Fruit fly (Drosophila melanogaster): Measurements from ENCODE around the gene CG32713.

CG32713 gene

DNA sequence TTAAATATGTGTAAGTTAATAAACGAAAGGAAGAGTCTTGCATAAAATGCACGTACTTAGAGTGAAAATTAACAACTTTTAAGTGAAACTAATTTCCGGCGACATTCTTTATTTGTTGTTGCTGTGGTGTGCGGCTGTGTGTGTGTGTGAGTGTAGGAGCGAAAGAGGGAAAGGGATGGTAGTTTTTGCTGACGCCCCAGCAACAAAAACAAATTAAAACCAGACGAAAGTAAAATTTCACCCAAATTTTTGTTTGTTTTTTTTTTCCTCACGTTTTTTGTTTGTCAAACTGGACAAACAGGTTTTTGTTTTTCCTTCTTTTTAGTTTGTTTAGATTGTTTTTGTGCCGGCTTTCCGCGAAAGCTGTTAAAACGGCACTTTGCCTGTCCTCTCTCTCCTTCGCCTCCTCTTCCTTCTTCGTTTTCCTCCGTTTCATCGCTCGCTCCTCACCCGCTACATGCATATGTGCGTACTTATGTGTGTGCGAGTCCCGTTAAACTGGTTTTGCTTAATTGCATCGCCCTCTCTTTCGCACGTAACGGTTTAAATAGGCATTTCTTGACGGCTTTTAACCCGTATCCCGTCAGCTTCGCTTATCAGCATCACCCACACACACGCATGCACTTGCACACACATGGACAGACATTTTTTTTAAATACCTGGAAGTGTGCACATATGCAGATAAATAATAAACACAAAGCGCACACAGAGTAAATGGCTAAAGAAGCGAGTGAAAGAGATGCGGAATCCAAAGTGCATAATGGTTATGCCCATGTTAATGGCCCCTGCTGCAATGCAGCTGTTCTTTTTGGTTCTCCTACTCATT lies 19.9 kb downstream of the CG32713 start, which contains the start of gene Miga (continued):
- TF ChIP-seq Hr4 (GFP tag; optimal IDR thresholded peaks at IDR 0.05) = no peak
- peak; percentile 8 for TF ChIP-seq CG3032 (tag; optimal IDR thresholded peaks at IDR 0.05)
- peak; percentile 75 for TF ChIP-seq svp (GFP tag)
- peak; percentile 67 to 77 for TF ChIP-seq ss (GFP tag; optimal IDR thresholded peaks at IDR 0.05)
- TF ChIP-seq dsx (GFP tag; optimal IDR thresholded peaks at IDR 0.05; ENCODE audit: poor library complexity, severe bottlenecking) = peak; percentile 56
- TF ChIP-seq CG11902 (GFP tag; optimal IDR thresholded peaks at IDR 0.05) = no peak
- TF ChIP-seq CG6163 (GFP tag; IDR thresholded peaks at IDR 0.05) = 0 out of 3 replicates have a peak, but pooled peaks have one; percentile 26
- no peak for TF ChIP-seq Ets21C (GFP tag; optimal IDR thresholded peaks at IDR 0.05)
- TF ChIP-seq CG31627 (GFP tag; optimal IDR thresholded peaks at IDR 0.05) = no peak
- TF ChIP-seq Gug (GFP tag; IDR thresholded peaks at IDR 0.05) = no peak

DNA sequence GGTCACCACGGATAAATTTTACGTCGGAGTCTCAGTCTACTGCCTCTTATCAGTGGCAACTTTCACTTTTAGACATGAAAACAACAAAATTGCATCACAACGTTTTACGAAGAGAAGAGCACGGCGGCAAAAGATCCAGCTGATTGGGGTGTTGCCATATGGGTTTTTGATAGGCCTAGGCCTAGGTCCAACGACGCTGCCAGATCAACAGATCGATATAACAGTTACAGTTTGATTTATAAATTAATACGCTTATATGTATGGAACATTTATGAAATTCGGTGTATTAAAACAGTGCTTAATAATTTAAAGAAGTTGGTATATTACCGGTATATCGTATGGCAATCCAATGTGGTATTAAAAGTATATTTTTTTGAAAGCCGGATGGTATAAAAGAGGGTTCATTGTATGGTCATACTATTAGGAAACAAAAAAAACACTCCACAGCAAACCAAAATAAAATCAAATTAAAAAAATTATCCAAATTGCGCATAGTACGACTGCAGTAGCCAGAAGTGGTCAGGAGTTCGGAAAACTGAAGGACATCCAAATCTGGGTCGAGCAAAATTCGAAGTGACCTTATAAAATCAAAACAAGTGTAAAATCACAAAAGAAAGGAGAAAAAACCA lies 20.7 kb downstream of the CG32713 start, which contains the start of gene CG1440:
CG1440 (plus strand) TSS at position 402 of the 629 bp plus-strand sequence.
- TF ChIP-seq Ets96B (tag; optimal IDR thresholded peaks at IDR 0.05) (peak; percentile 32), Eip78C (GFP tag) (peak; percentile 80), Sox14 (GFP tag; optimal IDR thresholded peaks at IDR 0.05) (peak; percentile 22), CG1621 (tag; optimal IDR thresholded peaks at IDR 0.05) (no peak), esn (GFP tag; optimal IDR thresholded peaks at IDR 0.05) (peak; percentile 46), CG6808 (GFP tag; optimal IDR thresholded peaks at IDR 0.05) (peak; percentile 28), CG15336 (GFP tag; IDR thresholded peaks at IDR 0.05) (no peak), CG3919 (GFP tag; optimal IDR thresholded peaks at IDR 0.05) (no peak), CG6276 (GFP tag; optimal IDR thresholded peaks at IDR 0.05) (peak; percentile 54), CG11902 (GFP tag; optimal IDR thresholded peaks at IDR 0.05) (no peak), spab (GFP tag; optimal IDR thresholded peaks at IDR 0.05) (no peak), CG8119 (GFP tag; IDR thresholded peaks at IDR 0.05) (0 out of 3 replicates have a peak, but pooled peaks have one; percentile 27), fd85E (GFP tag; optimal IDR thresholded peaks at IDR 0.05) (no peak), lz (GFP tag; optimal IDR thresholded peaks at IDR 0.05) (peak; percentile 36), Gug (GFP tag; IDR thresholded peaks at IDR 0.05) (peak; percentile 18; the same call in 1 of the 2 replicates), topi (GFP tag; optimal IDR thresholded peaks at IDR 0.05) (no peak), CG6163 (GFP tag; IDR thresholded peaks at IDR 0.05) (0 out of 3 replicates have a peak, but pooled peaks have one; percentile 14), CG3032 (tag; optimal IDR thresholded peaks at IDR 0.05) (peak; percentile 29), achi (GFP tag; optimal IDR thresholded peaks at IDR 0.05) (peak; percentile 33), Blimp-1 (GFP tag; optimal IDR thresholded peaks at IDR 0.05) (peak; percentile 66), CG10631 (GFP tag; optimal IDR thresholded peaks at IDR 0.05) (peak; percentile 23), net (GFP tag; optimal IDR thresholded peaks at IDR 0.05) (no peak), CG6854 (GFP tag; optimal IDR thresholded peaks at IDR 0.05) (no peak), CG32006 (GFP tag; optimal IDR thresholded peaks at IDR 0.05) (no peak)

DNA sequence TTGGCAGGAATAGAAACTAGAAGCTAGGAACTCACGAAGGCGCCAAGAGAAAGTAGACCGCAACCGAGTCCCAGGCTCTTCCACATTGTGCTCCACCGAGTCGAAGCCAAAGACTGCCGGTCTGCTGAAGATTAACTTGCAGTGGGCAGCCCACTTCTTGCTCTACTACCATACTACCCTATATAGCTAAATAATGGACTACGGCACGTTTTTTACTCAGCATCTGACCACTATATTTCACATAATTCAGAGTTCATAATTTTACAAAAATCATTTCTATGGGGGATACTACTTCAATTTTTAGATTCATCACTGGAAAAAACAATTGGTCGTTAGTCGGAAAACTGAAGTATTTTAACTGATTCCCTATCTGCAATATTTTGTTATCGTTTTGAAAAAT lies 23.7 kb downstream of the CG32713 start, which contains the start of gene CG32712:
CG32712 (minus strand) TSS at position 101 of the 400 bp plus-strand sequence.
- TF ChIP-seq CG8119 (GFP tag; IDR thresholded peaks at IDR 0.05) = no peak
- TF ChIP-seq CG6792 (GFP tag; optimal IDR thresholded peaks at IDR 0.05) = no peak
- TF ChIP-seq Met (GFP tag; optimal IDR thresholded peaks at IDR 0.05) = no peak
- no peak for TF ChIP-seq spab (GFP tag; optimal IDR thresholded peaks at IDR 0.05)
- no peak for TF ChIP-seq esn (GFP tag; optimal IDR thresholded peaks at IDR 0.05)
- no peak for TF ChIP-seq Hr38 (GFP tag; optimal IDR thresholded peaks at IDR 0.05)
- TF ChIP-seq lz (GFP tag; optimal IDR thresholded peaks at IDR 0.05) = no peak
- no peak for TF ChIP-seq net (GFP tag; optimal IDR thresholded peaks at IDR 0.05)

DNA sequence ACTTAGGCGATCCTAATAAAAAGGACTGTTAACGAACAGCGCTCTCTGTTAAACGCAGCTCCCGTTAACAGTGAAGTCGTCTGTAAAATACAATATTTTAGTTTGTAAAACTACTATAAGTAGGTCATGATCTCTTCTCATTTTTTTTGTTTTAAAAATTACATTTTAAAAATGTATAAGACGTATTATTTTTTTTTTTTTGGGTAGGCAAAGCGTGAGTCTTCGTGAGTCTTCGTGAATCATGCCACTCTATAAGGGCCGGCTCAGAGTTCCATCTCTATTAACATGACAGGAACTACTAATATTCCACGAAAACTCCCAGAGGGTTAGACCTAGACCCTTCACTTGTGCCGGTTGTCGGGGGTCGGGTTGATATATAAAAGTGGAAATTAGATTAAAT lies 34.8 kb downstream of the CG32713 start:
- TF ChIP-seq achi (GFP tag; optimal IDR thresholded peaks at IDR 0.05) (peak; percentile 35), acj6 (GFP tag; optimal IDR thresholded peaks at IDR 0.05) (no peak)
